Worm (Caenorhabditis elegans) whole organism, dauer: ENCODE data around the gene clec-83.
"Not testable (repeated sequence)": the region's sequence is repeated elsewhere in the genome, so short reads cannot be mapped to it uniquely, and the experiment has no call there.

Experiments
- unc-62 ChIP-seq: sonication (generic microtip); optimal IDR thresholded peaks from 2 replicates; lab custom pipeline; 2017; ENCODE audit warnings: missing biosample characterization, missing genetic modification reagents, missing genetic modification characterization

The clec-83 gene

ce11 chrIV:2842162-2842561 lies 890 bp upstream of the clec-83 start, which contains the start of gene clec-84:
clec-84 (plus strand) TSS chrIV:2842462.
- TF ChIP-seq unc-62, result no peak

ce11 chrIV:2838308-2838707 lies 3.0 kb downstream of the clec-83 start, which contains the start of gene Y54G2A.7:
Y54G2A.7 (plus strand) TSS chrIV:2838608.
- TF ChIP-seq unc-62, result no peak

- TF ChIP-seq unc-62, result no peak
These were observed 5.9 kb downstream of the clec-83 start, which contains the start of gene clec-82 for ce11 chrIV:2835364-2835763. clec-82 (plus strand) TSS chrIV:2835664.

- no peak for TF ChIP-seq unc-62
These were observed 6.8 kb downstream of the clec-83 start, which contains the start of gene pudl-2 for ce11 chrIV:2834516-2834915. pudl-2 (plus strand) TSS chrIV:2834816.

ce11 chrIV:2832587-2832986 lies 8.7 kb downstream of the clec-83 start, which contains the start of the genes Y54G2A.48 and pudl-1:
Y54G2A.48 (minus strand) TSS chrIV:2832687.
pudl-1 (plus strand) TSS chrIV:2832906.
- no peak for TF ChIP-seq unc-62

ce11 chrIV:2826335-2826734 lies 14.9 kb downstream of the clec-83 start:
- TF ChIP-seq unc-62, result no peak

- TF ChIP-seq unc-62, result no peak
These were observed 15.7 kb downstream of the clec-83 start for ce11 chrIV:2825460-2826103.

ce11 chrIV:2823446-2823845 lies 17.8 kb downstream of the clec-83 start, which contains the start of gene clec-80:
clec-80 (plus strand) TSS chrIV:2823746.
- no peak for TF ChIP-seq unc-62

- no peak for TF ChIP-seq unc-62
These were observed 20.9 kb downstream of the clec-83 start, which contains the start of gene Y54G2A.37 for ce11 chrIV:2820408-2820807. Y54G2A.37 (plus strand) TSS chrIV:2820708.

ce11 chrIV:2819633-2820032 lies 21.6 kb downstream of the clec-83 start, which contains the start of gene Y54G2A.13:
Y54G2A.13 (minus strand) TSS chrIV:2819733.
- no peak for TF ChIP-seq unc-62

- TF ChIP-seq unc-62, result no peak
These were observed 24.2 kb downstream of the clec-83 start for ce11 chrIV:2817038-2817437.

ce11 chrIV:2809208-2809607 lies 32.1 kb downstream of the clec-83 start, which contains the start of gene Y54G2A.76:
Y54G2A.76 (plus strand) TSS chrIV:2809410.
- TF ChIP-seq unc-62, result no peak

- TF ChIP-seq unc-62, result no peak
These were observed 33.1 kb downstream of the clec-83 start for ce11 chrIV:2808154-2808553.

ce11 chrIV:2805525-2805924 lies 35.7 kb downstream of the clec-83 start, which contains the start of gene Y54G2A.45:
Y54G2A.45 (plus strand) TSS chrIV:2805857.
- no peak for TF ChIP-seq unc-62

ce11 chrIV:2803652-2804051 lies 37.6 kb downstream of the clec-83 start, which contains the start of gene Y54G2A.32:
Y54G2A.32 (plus strand) TSS chrIV:2803952.
- no peak for TF ChIP-seq unc-62

ce11 chrIV:2802193-2802592 lies 39.1 kb downstream of the clec-83 start:
- no peak for TF ChIP-seq unc-62

- not testable (repeated sequence) for TF ChIP-seq unc-62
These were observed 39.7 kb downstream of the clec-83 start, which contains the start of gene Y54G2A.44 for ce11 chrIV:2801558-2801957. Y54G2A.44 (plus strand) TSS chrIV:2801858.

ce11 chrIV:2801004-2801403 lies 40.3 kb downstream of the clec-83 start:
- no peak for TF ChIP-seq unc-62
